Fruit fly (Drosophila melanogaster) whole organism, adult: ENCODE data around the gene RpS3.
A peak's percentile ranks its signal among the peaks of the same experiment; 100 is the strongest.

Source experiments
- CG11617 ChIP-seq: fragments of 200-800 bp; sonication (Bioruptor generic); optimal IDR thresholded peaks from 2 replicates; lab custom pipeline; 2017; ENCODE audit warnings: mild to moderate bottlenecking, missing biosample characterization, missing genetic modification reagents, missing genetic modification characterization
- CG12768 ChIP-seq: fragments of 200-800 bp; sonication (Bioruptor generic); optimal IDR thresholded peaks from 2 replicates; lab custom pipeline; 2017; ENCODE audit warnings: missing biosample characterization, missing genetic modification characterization, mild to moderate bottlenecking, moderate library complexity, missing genetic modification reagents
- CG14711 ChIP-seq: fragments of 200-800 bp; sonication (Bioruptor generic); optimal IDR thresholded peaks from 2 replicates; lab custom pipeline; 2018; ENCODE audit warnings: missing biosample characterization, mild to moderate bottlenecking, missing genetic modification characterization, moderate library complexity
- CG1620 ChIP-seq: fragments of 200-800 bp; sonication (Bioruptor generic); optimal IDR thresholded peaks from 2 replicates; lab custom pipeline; 2016; ENCODE audit warnings: missing biosample characterization, missing genetic modification characterization
- CG33017 ChIP-seq: fragments of 200-800 bp; sonication (Bioruptor generic); optimal IDR thresholded peaks from 2 replicates; lab custom pipeline; 2018; ENCODE audit warnings: missing biosample characterization, mild to moderate bottlenecking, missing genetic modification characterization, moderate library complexity
- CG5204 ChIP-seq: fragments of 200-800 bp; sonication (Bioruptor generic); optimal IDR thresholded peaks from 2 replicates; lab custom pipeline; 2016; ENCODE audit warnings: missing biosample characterization, missing genetic modification characterization
- CG7045 ChIP-seq: fragments of 200-800 bp; sonication (Bioruptor generic); optimal IDR thresholded peaks from 2 replicates; lab custom pipeline; 2017; ENCODE audit warnings: missing biosample characterization, mild to moderate bottlenecking, missing genetic modification characterization
- CG7101 ChIP-seq: fragments of 200-800 bp; sonication (Bioruptor generic); optimal IDR thresholded peaks from 2 replicates; lab custom pipeline; 2018; ENCODE audit warnings: missing biosample characterization, mild to moderate bottlenecking, missing genetic modification characterization, moderate library complexity
- Clk ChIP-seq: fragments of 200-800 bp; sonication (Bioruptor generic); optimal IDR thresholded peaks from 2 replicates; lab custom pipeline; 2017; ENCODE audit warnings: missing biosample characterization, missing genetic modification characterization
- Crg-1 ChIP-seq: fragments of 200-800 bp; sonication (Bioruptor generic); optimal IDR thresholded peaks from 2 replicates; lab custom pipeline; 2016; ENCODE audit warnings: missing biosample characterization, missing genetic modification characterization
- Hr96 ChIP-seq: fragments of 200-800 bp; sonication (Bioruptor generic); optimal IDR thresholded peaks from 2 replicates; lab custom pipeline; 2016; ENCODE audit warnings: missing biosample characterization, missing genetic modification characterization
- Mnt ChIP-seq: fragments of 200-800 bp; sonication (Bioruptor generic); optimal IDR thresholded peaks from 2 replicates; lab custom pipeline; 2016; ENCODE audit warnings: missing biosample characterization, mild to moderate bottlenecking, missing genetic modification characterization
- bab1 ChIP-seq: fragments of 200-800 bp; sonication (Bioruptor generic); optimal IDR thresholded peaks from 3 replicates; lab custom pipeline; 2019; ENCODE audit warnings: missing biosample characterization, mild to moderate bottlenecking, missing genetic modification characterization, moderate library complexity
- cic ChIP-seq: fragments of 200-800 bp; sonication (Bioruptor generic); optimal IDR thresholded peaks from 2 replicates; lab custom pipeline; 2017; ENCODE audit warnings: missing biosample characterization, mild to moderate bottlenecking, missing genetic modification characterization, moderate library complexity
- cnc ChIP-seq, 2 experiments: fragments of >200 bp; optimal IDR thresholded peaks; 2 replicates each; lab custom pipeline; 2017
- kay ChIP-seq: fragments of 200-800 bp; sonication (Bioruptor generic); peaks from one replicate; lab custom pipeline; 2016; ENCODE audit warnings: missing biosample characterization, missing genetic modification characterization, borderline replicate concordance
- ovo ChIP-seq: fragments of 200-800 bp; sonication (Bioruptor generic); optimal IDR thresholded peaks from 2 replicates; lab custom pipeline; 2016; ENCODE audit warnings: missing biosample characterization, missing genetic modification characterization
- pad ChIP-seq: fragments of 200-800 bp; sonication (Bioruptor generic); optimal IDR thresholded peaks from 3 replicates; lab custom pipeline; 2017; ENCODE audit warnings: missing biosample characterization, missing genetic modification characterization, mild to moderate bottlenecking, moderate library complexity, missing genetic modification reagents
- tj ChIP-seq: fragments of 200-800 bp; sonication (Bioruptor generic); optimal IDR thresholded peaks from 3 replicates; lab custom pipeline; 2017; ENCODE audit warnings: missing biosample characterization, mild to moderate bottlenecking, missing genetic modification characterization, moderate library complexity
- toe ChIP-seq: fragments of 200-800 bp; sonication (Bioruptor generic); optimal IDR thresholded peaks from 2 replicates; lab custom pipeline; 2016; ENCODE audit warnings: missing biosample characterization, missing genetic modification characterization

Gene RpS3

DNA sequence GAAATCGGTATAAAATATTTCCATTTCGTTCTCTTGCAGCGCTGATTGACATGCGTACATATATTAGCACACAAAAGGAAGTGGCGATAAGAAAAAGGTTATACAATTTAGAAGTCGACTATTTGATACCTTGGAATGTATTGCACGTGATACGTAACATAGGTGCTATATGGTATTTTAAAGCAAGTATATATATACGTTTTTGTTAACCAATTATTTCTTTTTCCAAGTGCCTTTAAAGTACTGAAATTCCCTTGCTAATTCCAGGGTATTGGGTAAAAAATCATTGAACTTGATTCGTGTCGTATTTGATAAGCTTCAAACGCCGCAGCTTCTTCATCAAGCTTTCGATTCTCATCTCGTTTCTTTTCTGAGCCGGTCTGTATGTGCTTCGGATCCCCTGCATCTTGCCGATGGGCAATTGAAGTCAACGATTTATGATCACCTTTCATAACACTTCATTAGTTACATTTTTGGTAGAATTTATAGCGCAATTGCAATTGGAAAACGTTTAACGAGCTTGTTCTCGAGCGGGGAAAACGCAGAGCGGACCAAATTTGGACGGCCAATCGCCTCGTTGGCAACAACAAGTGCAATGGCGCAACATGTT, 5.0 kb downstream of the RpS3 start, which contains the start of gene CG4408:
Gene CG4408 (minus strand): TSS at position 60 of the 610 bp plus-strand sequence.
- no peak for TF ChIP-seq cnc (optimal IDR thresholded peaks at IDR 0.05; lab: Kevin White, UChicago)
- no peak for TF ChIP-seq tj (GFP tag; lab: Kevin White, UChicago)
- TF ChIP-seq CG7045 (GFP tag; lab: Kevin White, UChicago), result peak; percentile 27
- TF ChIP-seq Crg-1 (GFP tag; lab: Kevin White, UChicago), result peak; percentile 39
- peak; percentile 43 for TF ChIP-seq bab1 (GFP tag; lab: Kevin White, UChicago)
- TF ChIP-seq CG33017, result peak; percentile 70
- TF ChIP-seq kay (GFP tag; lab: Kevin White, UChicago), result no peak
- TF ChIP-seq CG12768, result peak; percentile 41
- TF ChIP-seq CG7101, result peak; percentile 82
- TF ChIP-seq ovo (GFP tag; lab: Kevin White, UChicago), result no peak
- TF ChIP-seq Mnt (GFP tag; lab: Kevin White, UChicago), result no peak
- TF ChIP-seq Hr96 (GFP tag; lab: Kevin White, UChicago), result peak; percentile 19
- TF ChIP-seq pad (GFP tag; lab: Kevin White, UChicago), result peak; percentile 57
- TF ChIP-seq CG14711 (tag; lab: Kevin White, UChicago), result peak; percentile 77
- TF ChIP-seq CG1620 (GFP tag; lab: Kevin White, UChicago), result peak; percentile 48
- TF ChIP-seq cic (GFP tag; lab: Kevin White, UChicago), result no peak
- no peak for TF ChIP-seq Clk (GFP tag; lab: Kevin White, UChicago)
- TF ChIP-seq CG11617 (GFP tag; lab: Kevin White, UChicago), result peak; percentile 4
- no peak for TF ChIP-seq CG5204 (GFP tag; lab: Kevin White, UChicago)
- TF ChIP-seq toe (GFP tag; lab: Kevin White, UChicago), result no peak

DNA sequence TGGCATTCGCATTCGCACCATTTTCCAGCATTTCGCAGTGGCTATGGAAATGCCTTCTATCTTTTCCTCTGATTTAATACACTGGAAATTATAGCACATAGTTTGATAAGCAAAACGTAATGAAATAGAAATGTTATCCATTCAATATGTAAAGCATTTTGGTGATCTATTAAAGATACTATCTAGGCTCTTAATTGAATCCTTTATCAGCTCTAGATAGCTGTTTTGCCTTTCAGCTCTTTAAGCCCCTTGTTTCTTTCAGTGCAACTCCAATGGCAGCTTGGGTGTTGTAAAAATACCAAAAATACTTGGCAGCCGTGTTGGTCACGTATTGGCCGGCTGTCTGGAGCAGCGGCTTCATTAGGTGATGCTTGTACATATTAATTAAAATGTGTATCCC, 6.4 kb downstream of the RpS3 start:
- TF ChIP-seq Hr96 (GFP tag; lab: Kevin White, UChicago), result no peak
- TF ChIP-seq CG14711 (tag; lab: Kevin White, UChicago), result no peak
- TF ChIP-seq ovo (GFP tag; lab: Kevin White, UChicago), result no peak
- no peak for TF ChIP-seq CG5204 (GFP tag; lab: Kevin White, UChicago)
- TF ChIP-seq CG7045 (GFP tag; lab: Kevin White, UChicago), result no peak
- no peak for TF ChIP-seq cic (GFP tag; lab: Kevin White, UChicago)
- TF ChIP-seq cnc (optimal IDR thresholded peaks at IDR 0.05; lab: Kevin White, UChicago), result no peak
- no peak for TF ChIP-seq toe (GFP tag; lab: Kevin White, UChicago)
- no peak for TF ChIP-seq tj (GFP tag; lab: Kevin White, UChicago)
- TF ChIP-seq bab1 (GFP tag; lab: Kevin White, UChicago), result no peak

DNA sequence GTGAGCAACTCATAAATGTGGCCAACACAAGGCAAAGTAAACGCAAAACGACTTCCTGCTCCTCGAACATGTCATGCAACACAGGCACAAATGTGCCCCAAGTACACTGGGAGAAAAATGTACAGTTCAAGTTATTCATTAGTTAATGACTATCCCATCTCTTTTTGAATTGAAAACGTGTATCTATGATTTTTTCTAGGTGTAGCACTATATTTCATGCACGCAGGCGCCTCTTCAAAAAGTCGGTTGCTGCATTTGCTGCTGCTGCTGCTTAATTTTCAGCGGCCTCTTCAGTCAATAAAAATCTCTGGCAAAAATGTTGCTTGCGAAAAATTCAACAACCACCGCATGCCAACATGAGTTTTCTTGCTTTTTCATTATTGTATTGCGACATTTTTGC, 8.9 kb downstream of the RpS3 start:
- TF ChIP-seq Mnt (GFP tag; lab: Kevin White, UChicago) (no peak), tj (GFP tag; lab: Kevin White, UChicago) (no peak), Hr96 (GFP tag; lab: Kevin White, UChicago) (no peak), ovo (GFP tag; lab: Kevin White, UChicago) (no peak), CG7101 (no peak)

dm6 chr3R:23368235-23368634, 9.6 kb downstream of the RpS3 start:
- TF ChIP-seq Crg-1 (GFP tag; lab: Kevin White, UChicago) (no peak), CG7101 (no peak), CG7045 (GFP tag; lab: Kevin White, UChicago) (no peak), CG14711 (tag; lab: Kevin White, UChicago) (no peak), CG33017 (no peak), CG12768 (no peak), toe (GFP tag; lab: Kevin White, UChicago) (no peak), Clk (GFP tag; lab: Kevin White, UChicago) (no peak), CG1620 (GFP tag; lab: Kevin White, UChicago) (no peak), Hr96 (GFP tag; lab: Kevin White, UChicago) (no peak), cic (GFP tag; lab: Kevin White, UChicago) (no peak), CG11617 (GFP tag; lab: Kevin White, UChicago) (no peak)

DNA sequence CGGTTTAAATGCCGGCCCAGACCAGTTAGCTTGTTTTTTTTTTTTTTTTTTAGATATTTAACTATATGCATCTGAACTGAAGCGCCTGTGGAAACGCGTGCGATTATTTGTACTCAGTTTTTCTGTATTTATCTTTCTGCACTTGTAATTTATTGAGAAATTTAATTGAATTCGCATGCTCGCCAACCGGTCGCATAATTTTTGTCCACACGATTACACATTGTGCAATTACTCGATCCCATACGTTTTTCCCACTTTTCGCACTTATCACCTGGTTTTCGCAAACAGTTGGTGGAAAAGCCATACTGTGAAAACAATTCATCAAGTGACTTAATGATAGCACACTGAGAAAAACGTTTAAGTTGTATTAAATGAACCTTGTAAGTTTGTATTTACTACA, 14.0 kb downstream of the RpS3 start, which contains the start of gene CG42827:
Gene CG42827 (plus strand): TSS at position 301 of the 400 bp plus-strand sequence.
- TF ChIP-seq tj (GFP tag; lab: Kevin White, UChicago) (no peak), CG7101 (no peak), cnc (optimal IDR thresholded peaks at IDR 0.05; lab: Kevin White, UChicago) (no peak), Hr96 (GFP tag; lab: Kevin White, UChicago) (no peak), Clk (GFP tag; lab: Kevin White, UChicago) (no peak), ovo (GFP tag; lab: Kevin White, UChicago) (no peak), kay (GFP tag; lab: Kevin White, UChicago) (no peak), CG1620 (GFP tag; lab: Kevin White, UChicago) (no peak), Crg-1 (GFP tag; lab: Kevin White, UChicago) (no peak), toe (GFP tag; lab: Kevin White, UChicago) (no peak), CG11617 (GFP tag; lab: Kevin White, UChicago) (no peak), cic (GFP tag; lab: Kevin White, UChicago) (no peak), pad (GFP tag; lab: Kevin White, UChicago) (no peak), CG14711 (tag; lab: Kevin White, UChicago) (no peak)

DNA sequence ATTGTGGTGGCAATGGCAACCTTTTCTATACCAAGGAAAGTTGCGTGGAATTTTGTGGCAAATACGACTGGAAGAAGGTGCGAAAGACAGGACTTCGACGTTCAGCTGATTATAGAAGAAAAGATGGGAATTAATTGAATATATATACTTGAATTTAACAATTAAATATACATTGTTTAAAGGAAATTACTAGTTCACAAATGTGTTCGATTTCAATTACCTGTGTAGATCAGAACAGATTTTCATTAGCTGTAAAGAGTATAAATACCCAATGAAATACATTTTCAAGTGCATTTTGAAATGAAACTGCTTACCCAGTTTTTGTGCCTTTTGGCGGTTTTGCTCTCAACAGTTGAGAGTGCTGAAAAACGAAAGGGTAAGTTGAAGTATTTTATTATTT, 14.8 kb downstream of the RpS3 start, which contains the start of gene CG42828:
Gene CG42828 (plus strand): TSS at position 301 of the 400 bp plus-strand sequence.
- no peak for TF ChIP-seq ovo (GFP tag; lab: Kevin White, UChicago)
